Worm (Caenorhabditis elegans) whole organism, L4/young adult: ENCODE data around the gene W04E12.4.

Experiments used
- W03F9.2 ChIP-seq: fragments of 150-350 bp; optimal IDR thresholded peaks from 2 replicates; lab custom pipeline; 2014; ENCODE audit warnings: missing biosample characterization, missing genetic modification characterization
- dao-5 ChIP-seq: sonication (generic microtip); optimal IDR thresholded peaks from 2 replicates; lab custom pipeline; 2016; ENCODE audit warnings: missing genotype, missing genetic modification characterization, moderate library complexity, missing compliant biosample characterization
- him-1 ChIP-seq: sonication (generic microtip); optimal IDR thresholded peaks from 2 replicates; lab custom pipeline; 2016; ENCODE audit warnings: missing genotype, missing genetic modification reagents, missing genetic modification characterization, missing compliant biosample characterization

DNA sequence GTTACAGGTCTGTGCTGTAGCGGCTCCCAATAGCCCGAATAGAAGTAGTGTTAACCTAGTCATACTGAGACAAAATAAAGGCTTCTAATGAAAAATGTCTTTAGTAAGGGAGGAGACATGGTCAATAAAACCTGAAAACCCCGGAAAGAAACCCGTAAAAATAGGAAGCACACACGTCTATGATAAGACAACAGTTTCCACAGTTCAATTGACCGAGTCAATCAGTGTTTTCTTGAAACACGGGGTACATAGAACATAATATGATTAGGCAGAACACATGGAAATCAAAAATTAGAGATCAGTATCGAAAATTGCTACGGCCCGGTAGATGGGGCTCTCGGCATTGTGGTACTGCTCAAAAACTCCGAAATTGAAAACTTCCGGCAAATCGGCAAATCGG is 7.7 kb downstream of the W04E12.4 start, which contains the start of gene clec-49:
- no peak for TF ChIP-seq W03F9.2 (tag; lab: Kevin White, UChicago)
- no peak for TF ChIP-seq dao-5
- TF ChIP-seq him-1 (tag; lab: Kevin White, UChicago), result no peak
